Worm (Caenorhabditis elegans): ENCODE measurements around the gene mig-32.

Gene mig-32

DNA sequence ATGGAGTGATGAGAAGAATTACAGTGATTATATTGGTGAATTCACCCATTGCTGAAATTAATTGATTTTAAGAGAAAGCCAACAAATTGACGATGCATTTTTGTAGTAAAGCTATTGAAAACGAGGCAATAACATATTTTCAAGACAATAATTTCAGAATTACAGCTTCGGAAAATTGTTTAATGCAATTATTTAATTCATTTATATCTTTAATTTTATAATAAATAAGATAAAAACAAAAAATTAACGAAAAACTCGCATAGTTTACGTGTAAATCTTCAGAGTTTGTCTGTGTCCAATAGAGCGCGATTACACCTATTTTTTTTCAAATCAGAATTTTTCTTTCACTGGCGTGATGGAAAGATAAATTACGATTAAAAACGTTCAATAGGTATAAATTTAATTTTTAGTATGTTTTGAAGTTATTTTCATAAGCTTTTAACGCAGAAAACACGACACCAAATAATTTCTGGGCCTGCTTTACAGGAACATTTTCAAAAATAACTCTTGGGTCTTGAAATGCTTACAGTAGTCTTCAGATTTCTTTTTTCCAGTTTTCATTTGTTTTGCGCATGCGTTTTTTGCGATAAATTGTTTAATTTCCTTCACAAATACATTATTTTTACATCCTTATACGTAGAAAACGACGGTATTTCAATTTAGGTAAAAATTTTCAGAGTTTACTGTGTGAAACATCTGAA is 13.8 kb downstream of the mig-32 start, which contains the start of gene tmed-1:
tmed-1 (minus strand) TSS at position 51 of the 701 bp plus-strand sequence.
- TF ChIP-seq unc-62 (GFP tag; optimal IDR thresholded peaks at IDR 0.05) = no peak

DNA sequence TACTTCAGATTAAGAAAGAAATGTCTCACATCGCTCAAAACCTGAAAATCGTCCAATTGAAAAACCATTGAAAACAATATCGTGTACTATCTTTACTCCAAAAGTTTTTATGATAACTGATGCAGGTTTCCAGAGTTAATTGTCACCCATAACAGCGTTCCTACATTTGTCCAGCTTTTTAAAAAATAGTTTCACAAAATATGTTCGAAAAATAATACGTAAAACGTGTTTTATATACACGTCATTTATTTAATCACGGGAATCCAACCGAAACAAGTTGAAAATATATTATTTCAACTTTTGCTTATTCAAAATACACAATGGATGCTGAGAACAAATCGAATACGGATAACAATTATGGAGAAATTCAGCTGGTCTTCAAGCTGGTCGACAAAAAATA is 16.5 kb downstream of the mig-32 start, which contains the start of gene K08E4.7:
K08E4.7 (plus strand) TSS at position 301 of the 400 bp plus-strand sequence.
- TF ChIP-seq unc-62 (GFP tag; optimal IDR thresholded peaks at IDR 0.05) = no peak

DNA sequence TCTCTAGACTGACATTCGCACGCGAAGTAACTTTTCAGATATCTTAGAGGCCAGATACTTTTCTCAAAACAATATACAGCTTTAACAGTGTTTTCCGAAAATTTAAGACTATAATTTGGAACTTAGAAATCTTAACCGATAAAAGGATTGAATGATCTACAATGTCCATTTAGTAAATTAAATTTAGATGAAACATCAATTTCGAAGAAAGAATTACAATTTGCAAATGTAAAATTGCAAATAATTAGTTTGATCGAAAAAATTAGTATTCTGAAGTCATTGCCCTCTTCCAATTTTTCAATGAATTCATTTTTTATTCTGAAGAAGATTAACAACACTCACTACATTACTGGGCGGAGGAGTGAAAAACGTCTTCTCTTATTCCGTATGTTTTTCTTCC is 23.4 kb downstream of the mig-32 start, which contains the start of gene bath-37:
bath-37 (plus strand) TSS at position 301 of the 400 bp plus-strand sequence.
- TF ChIP-seq unc-62 (GFP tag; optimal IDR thresholded peaks at IDR 0.05) = no peak

DNA sequence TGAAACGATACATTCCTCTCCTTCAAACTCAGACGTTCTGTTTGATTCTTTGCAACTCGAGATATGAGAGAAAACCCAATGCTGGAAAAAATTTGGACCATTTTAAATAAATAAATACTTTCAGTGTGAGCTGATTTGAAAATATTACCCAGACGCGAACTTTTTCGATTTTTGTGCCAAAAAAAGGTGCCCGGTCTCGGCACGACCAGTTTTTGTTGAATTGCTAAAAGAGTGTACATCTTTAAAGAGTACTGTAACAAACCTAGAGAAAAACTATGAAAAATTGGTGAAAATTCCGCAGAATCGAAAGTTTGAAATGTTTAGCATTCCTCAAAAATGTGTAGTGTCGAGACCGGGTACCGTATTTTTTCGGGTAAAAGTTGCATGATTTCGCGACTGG is 30.8 kb downstream of the mig-32 start, which contains the start of gene K08E4.8:
K08E4.8 (minus strand) TSS at position 101 of the 400 bp plus-strand sequence.
- TF ChIP-seq unc-62 (GFP tag; optimal IDR thresholded peaks at IDR 0.05) = no peak

DNA sequence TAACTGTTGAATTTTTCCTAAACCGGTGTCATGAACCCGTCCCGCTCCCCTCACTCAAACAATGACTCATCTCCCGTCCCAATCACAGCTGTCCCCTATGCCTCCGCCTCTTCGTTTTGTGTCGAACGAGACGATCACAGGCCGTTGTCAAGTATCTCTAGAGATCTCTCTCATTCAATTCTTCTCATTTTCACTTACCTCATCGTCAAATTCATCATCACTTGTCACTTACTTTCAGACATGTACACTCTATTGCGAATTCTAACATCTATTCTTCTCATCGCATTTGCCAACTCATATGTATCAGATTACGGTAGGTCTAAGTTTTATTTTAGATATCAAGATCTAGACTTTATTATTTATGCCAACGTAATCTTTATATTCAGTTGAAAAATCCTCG is 34.5 kb downstream of the mig-32 start, which contains the start of gene K08E4.3:
K08E4.3 (plus strand) TSS at position 235 of the 400 bp plus-strand sequence.
- TF ChIP-seq unc-62 (GFP tag; optimal IDR thresholded peaks at IDR 0.05) = no peak

DNA sequence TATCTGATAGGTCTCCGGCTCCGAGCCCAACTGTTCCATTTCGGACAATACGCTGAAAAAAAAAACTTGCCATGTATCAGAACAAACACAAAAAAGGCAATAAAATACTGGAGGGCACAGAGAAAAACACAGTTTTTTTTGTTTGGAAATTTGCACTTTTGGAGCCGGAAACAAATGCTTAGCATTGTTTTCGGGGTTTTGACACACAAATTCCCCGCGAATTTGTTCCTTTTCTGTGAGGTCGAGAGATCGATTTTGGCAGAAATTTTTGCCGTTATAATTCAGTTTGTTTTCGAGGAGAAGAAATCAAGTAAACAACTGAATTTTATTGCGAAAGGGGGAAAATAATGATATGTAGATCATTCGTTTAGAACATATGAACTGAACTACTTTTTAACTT is 35.4 kb downstream of the mig-32 start, which contains the start of gene K08E4.2:
K08E4.2 (minus strand) TSS at position 54 of the 400 bp plus-strand sequence.
- TF ChIP-seq unc-62 (GFP tag; optimal IDR thresholded peaks at IDR 0.05) = no peak

DNA sequence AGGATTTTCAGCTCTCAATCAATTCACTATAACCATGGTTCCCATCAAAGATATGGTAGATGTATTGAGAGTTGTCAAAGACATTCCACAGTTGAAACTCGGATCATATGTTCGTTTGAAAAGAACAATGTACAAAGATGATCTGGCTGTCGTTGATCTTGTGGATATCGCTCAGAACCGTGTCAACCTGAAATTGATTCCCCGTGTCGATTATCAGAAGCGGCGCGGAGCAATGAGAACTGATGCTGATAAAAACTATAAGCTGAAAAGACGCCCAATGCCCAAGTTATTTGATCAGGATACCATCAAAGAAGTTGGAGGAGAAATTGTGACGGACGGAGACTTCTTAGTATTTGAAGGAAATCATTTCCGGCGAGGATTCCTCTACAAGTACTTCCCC is 39.6 kb downstream of the mig-32 start:
- TF ChIP-seq unc-62 (GFP tag; optimal IDR thresholded peaks at IDR 0.05) = no peak

DNA sequence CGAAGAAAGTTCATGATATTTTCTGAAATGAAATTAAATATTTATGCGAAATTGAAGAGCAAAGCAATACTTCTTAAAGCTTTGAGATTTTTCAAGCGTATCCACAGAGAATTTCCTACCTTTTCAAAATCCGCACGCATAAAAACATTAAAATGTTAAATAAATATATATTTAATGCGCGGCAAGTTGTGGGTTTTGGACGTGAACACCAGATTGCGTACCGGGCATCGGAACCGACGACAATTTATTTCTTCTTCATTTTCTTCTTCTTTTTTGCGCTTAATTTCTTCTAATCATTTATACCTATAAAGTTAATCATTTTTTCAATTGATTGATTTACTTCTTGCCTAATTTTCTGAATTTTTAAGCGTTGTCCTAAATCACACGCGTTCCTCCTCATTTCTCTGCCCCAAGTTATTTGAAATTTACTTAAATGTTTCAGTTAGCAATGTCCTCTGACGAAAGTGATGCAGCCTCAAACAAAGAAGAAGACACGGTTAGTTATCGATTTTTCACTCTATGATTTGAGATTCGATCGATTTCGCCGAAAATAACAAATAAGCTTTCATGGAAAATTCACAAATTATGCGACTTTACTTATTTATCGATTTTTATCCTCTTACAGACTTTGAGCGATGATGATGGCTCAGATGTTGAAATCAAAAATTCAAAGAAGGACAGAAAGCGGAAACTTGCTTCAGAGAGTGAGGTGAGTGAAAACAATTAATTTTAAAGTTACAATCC is 40.8 kb downstream of the mig-32 start, which contains the start of the genes bre-5 and spt-5:
bre-5 (minus strand) TSS at position 167 of the 744 bp plus-strand sequence.
spt-5 (plus strand) TSS at position 443 of the 744 bp plus-strand sequence.
- no peak for TF ChIP-seq unc-62 (GFP tag; optimal IDR thresholded peaks at IDR 0.05)

DNA sequence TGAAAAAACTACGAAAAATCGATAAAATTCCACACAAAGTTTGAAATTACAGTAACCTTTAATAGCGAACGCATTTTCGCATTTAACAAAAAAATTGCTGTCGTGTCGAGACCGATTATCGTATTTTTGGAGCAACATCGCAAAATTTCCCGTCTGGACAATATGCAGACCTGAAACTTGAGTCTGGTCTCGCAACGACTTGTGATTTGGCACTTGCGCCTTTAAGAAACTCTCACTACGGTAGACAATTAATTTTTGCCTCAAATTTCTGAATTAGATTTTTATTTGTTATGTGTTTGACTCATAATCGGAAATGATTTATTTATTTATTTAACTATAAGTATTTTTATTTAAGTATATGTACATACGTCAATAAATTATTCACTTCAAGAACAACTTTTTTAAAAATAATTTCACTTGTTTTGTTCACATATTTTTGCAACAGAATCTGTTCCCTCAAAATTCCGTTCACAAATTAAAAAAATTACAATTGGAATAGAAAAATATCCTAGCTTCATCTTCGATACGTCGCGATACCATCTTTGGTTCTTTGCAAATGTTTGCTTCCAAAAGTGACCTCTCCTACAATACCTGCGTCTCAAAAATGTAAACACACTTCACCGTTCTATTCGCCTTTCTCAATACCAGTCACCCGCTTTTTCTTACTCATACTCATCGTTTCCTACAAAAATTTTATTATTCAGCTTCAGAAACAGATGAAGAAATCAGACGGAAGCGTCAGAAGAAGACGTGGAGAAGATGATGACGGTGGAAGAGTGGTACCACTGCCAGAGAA is 44.3 kb downstream of the mig-32 start, which contains the start of gene T12G3.4:
T12G3.4 (plus strand) TSS at position 705 of the 796 bp plus-strand sequence.
- no peak for TF ChIP-seq unc-62 (GFP tag; optimal IDR thresholded peaks at IDR 0.05)

DNA sequence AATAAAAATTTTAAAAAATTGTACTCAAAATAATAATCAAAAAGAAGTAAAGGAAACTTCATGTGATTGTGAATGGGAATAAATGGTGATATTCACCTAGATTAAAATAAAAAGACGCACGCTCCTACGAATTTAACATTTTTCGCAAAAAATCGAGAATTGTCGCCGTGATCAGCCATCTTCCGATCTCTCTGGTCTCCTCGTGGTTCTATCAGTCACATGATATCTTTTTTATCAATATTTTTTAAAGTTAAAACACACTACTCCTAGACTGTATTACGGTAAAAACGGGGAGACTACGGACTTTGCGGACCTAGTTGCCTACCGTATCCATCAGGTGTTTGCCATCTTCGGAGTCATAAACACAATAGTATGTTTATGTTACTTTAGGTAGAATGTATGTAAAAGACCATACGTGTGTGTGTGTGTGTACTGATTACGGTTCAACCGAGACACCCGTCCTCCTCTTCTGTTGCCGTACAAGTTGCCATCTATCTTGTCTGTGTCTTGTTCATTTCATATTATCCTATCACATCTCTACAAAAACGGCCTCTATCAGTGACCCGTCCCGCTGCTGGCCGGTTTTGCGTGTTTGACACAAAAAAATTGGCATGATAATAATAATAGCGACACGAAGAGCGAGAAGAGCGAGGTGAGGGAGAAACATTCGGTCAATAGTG is 45.3 kb downstream of the mig-32 start, which contains the start of gene T12G3.2:
T12G3.2 (minus strand) TSS at position 444 of the 680 bp plus-strand sequence.
- no peak for TF ChIP-seq unc-62 (GFP tag; optimal IDR thresholded peaks at IDR 0.05)

DNA sequence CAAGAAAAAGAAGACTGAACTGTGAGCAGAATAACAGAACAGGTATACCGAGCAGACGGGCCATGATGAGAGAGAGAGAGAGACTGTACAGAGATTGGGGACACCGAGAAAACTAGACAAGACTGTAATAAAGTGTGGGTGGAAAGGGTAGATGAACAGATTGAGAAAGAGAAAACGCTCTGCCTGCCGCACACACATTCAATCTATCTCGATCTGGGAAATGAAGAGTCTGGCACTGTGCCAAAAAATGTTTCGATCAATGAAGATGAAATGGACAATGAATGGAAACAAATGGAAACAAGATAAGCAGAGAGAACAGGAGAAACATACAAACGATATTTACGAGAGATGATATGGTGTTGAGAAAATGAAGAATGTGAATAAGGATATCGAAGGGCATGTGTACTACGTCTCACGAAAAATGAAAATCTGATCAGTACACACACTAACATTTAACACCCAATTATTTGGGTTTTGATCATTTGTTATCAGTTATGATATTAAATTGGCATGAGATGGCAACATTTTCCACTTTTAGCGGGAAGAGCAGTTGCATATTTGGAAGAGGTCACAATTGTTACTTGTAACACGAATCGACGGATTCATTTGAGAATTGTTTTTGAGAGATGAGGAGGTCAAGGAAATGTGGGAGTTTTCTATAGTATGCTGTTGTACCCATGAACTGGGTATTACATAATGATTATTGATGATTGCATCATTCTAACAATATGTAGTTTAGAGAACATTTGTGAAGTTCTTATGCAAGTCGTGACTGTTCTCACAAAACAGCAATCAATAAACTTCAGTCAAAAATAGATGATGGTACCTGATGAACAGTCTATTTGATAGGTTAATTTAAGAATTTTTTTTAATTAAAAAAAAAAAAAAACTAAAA is 46.9 kb downstream of the mig-32 start:
- TF ChIP-seq unc-62 (GFP tag; optimal IDR thresholded peaks at IDR 0.05) = no peak

DNA sequence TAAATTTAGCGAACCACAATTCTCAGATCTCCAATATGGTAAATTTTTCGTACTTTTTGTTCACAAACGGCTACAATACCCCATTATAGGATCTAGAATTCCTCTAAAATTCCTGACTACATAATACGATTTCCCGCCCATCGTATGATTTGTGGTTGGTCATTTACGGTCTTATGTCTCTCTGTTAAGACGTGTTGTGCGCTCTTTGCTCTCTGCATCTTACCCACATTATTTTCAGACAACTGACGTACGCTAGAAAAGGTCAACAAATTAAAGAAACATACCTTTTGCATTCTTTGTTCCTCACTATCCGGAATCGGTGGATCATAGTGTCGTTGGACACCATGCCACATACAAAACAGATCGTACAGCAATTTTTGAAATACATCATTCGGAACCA is 49.0 kb downstream of the mig-32 start:
- TF ChIP-seq unc-62 (GFP tag; optimal IDR thresholded peaks at IDR 0.05) = no peak

DNA sequence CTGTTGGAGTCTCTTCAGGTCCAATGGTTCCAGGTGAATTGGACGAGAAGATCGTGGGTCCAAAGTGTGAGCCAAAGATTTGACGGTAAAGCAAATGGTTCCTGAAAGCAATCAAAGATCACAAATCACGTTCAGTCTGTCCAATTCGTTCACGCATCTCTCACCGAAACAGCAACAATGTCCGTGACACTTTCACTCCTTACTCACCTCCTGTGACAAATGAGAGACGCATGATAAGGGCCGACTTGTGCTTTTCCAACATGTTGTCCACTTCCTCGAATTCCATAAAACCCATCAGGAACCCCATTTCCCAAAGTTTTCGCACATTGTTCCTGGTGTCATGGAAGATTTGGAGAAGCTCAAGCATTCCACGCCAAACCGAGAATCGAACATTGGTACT is 51.6 kb downstream of the mig-32 start:
- no peak for TF ChIP-seq unc-62 (GFP tag; optimal IDR thresholded peaks at IDR 0.05)
